Worm (Caenorhabditis elegans) whole organism, young adult: ENCODE data around the gene unc-52.
A peak's percentile ranks its signal among the peaks of the same experiment; 100 is the strongest.

Source experiments
- B0336.3 ChIP-seq: fragments of 200-800 bp; sonication (Bioruptor generic); IDR thresholded peaks from 2 replicates; pipeline ENCODE4 v1.3.6; 2022; ENCODE audit warnings: missing genetic modification characterization, missing compliant biosample characterization
- C06A6.2 ChIP-seq: fragments of 200-800 bp; sonication (Bioruptor generic); conservative IDR thresholded peaks from 2 replicates; pipeline ENCODE4 v1.3.6; 2022; ENCODE audit warnings: missing genetic modification characterization, missing compliant biosample characterization
- D2030.7 ChIP-seq: fragments of 200-800 bp; sonication (Bioruptor generic); IDR thresholded peaks from 2 replicates; pipeline ENCODE4 v1.3.6; 2022; ENCODE audit warnings: missing genetic modification reagents, missing genetic modification characterization, missing compliant biosample characterization
- F23B12.7 ChIP-seq: sonication (generic microtip); optimal IDR thresholded peaks from 2 replicates; lab custom pipeline; 2017; ENCODE audit warnings: missing genetic modification characterization, mild to moderate bottlenecking, missing compliant biosample characterization, antibody characterized with exemption, moderate library complexity; ENCODE audit not compliant: insufficient read depth
- F33H1.4 ChIP-seq: fragments of 200-800 bp; sonication (Bioruptor generic); IDR thresholded peaks from 2 replicates; pipeline ENCODE4 v1.3.6; 2022; ENCODE audit warnings: missing genetic modification reagents, missing genetic modification characterization, missing compliant biosample characterization
- F37B4.10 ChIP-seq: fragments of 200-800 bp; sonication (Bioruptor generic); IDR thresholded peaks from 2 replicates; pipeline ENCODE4 v1.3.6; 2022; ENCODE audit warnings: missing genetic modification characterization, missing compliant biosample characterization
- F39B2.1 ChIP-seq: fragments of 200-800 bp; sonication (Bioruptor generic); IDR thresholded peaks from 2 replicates; pipeline ENCODE4 v1.3.6; 2022; ENCODE audit warnings: missing genetic modification reagents, missing genetic modification characterization, missing compliant biosample characterization
- F52B5.7 ChIP-seq: sonication (generic microtip); optimal IDR thresholded peaks from 2 replicates; lab custom pipeline; 2016; ENCODE audit warnings: mild to moderate bottlenecking, missing genetic modification characterization, missing compliant biosample characterization
- F55B11.4 ChIP-seq: sonication (generic microtip); optimal IDR thresholded peaks from 2 replicates; lab custom pipeline; 2016; ENCODE audit warnings: missing compliant biosample characterization, missing genetic modification characterization, borderline replicate concordance; ENCODE audit not compliant: insufficient read depth
- F57A8.1 ChIP-seq: fragments of 200-800 bp; sonication (Bioruptor generic); optimal IDR thresholded peaks from 2 replicates; lab custom pipeline; 2018; ENCODE audit warnings: mild to moderate bottlenecking, missing genetic modification characterization, moderate library complexity, missing compliant biosample characterization
- Y67H2A.10 ChIP-seq: fragments of 200-800 bp; sonication (Bioruptor generic); conservative IDR thresholded peaks from 2 replicates; pipeline ENCODE4 v1.3.6; 2022; ENCODE audit warnings: missing genetic modification reagents, missing genetic modification characterization, missing compliant biosample characterization
- ZK185.1 ChIP-seq: sonication (generic microtip); optimal IDR thresholded peaks from 2 replicates; lab custom pipeline; 2016; ENCODE audit warnings: mild to moderate bottlenecking, missing genetic modification characterization, missing compliant biosample characterization; ENCODE audit not compliant: poor library complexity, severe bottlenecking
- ama-1 ChIP-seq, 3 experiments: fragments of 150-350 bp in 1 of 3; sonication (generic microtip) in 2 of 3; optimal IDR thresholded peaks; 2 replicates each; lab custom pipeline; 2014 to 2018; ENCODE audit warnings: missing biosample characterization in 2 of 3, missing genetic modification characterization in 2 of 3, missing genetic modification reagents in 2 of 3
- aptf-3 ChIP-seq: fragments of 200-800 bp; sonication (Bioruptor generic); IDR thresholded peaks from 2 replicates; pipeline ENCODE4 v1.3.6; 2022; ENCODE audit warnings: missing genetic modification characterization, missing compliant biosample characterization
- atf-7 ChIP-seq: sonication (generic microtip); optimal IDR thresholded peaks from 2 replicates; lab custom pipeline; 2017; ENCODE audit warnings: mild to moderate bottlenecking, missing genetic modification characterization, missing compliant biosample characterization
- athp-1 ChIP-seq: sonication (generic microtip); optimal IDR thresholded peaks from 2 replicates; lab custom pipeline; 2017; ENCODE audit warnings: mild to moderate bottlenecking, missing genetic modification characterization, missing compliant biosample characterization
- attf-5 ChIP-seq: fragments of 200-800 bp; sonication (Bioruptor generic); optimal IDR thresholded peaks from 2 replicates; lab custom pipeline; 2018; ENCODE audit warnings: mild to moderate bottlenecking, missing genetic modification characterization, missing compliant biosample characterization
- bed-1 ChIP-seq: fragments of 200-800 bp; sonication (Bioruptor generic); IDR thresholded peaks from 2 replicates; pipeline ENCODE4 v1.3.6; 2022; ENCODE audit warnings: missing genetic modification reagents, missing genetic modification characterization, missing compliant biosample characterization
- ccch-3 ChIP-seq: fragments of 200-800 bp; sonication (Bioruptor generic); optimal IDR thresholded peaks from 2 replicates; lab custom pipeline; 2018; ENCODE audit warnings: mild to moderate bottlenecking, missing genetic modification characterization, missing compliant biosample characterization
- cebp-1 ChIP-seq, 2 experiments: fragments of 200-800 bp in 1 of 2; sonication (Bioruptor generic) in 1 of 2; sonication (generic microtip) in 1 of 2; IDR thresholded peaks in 1 of 2; optimal IDR thresholded peaks in 1 of 2; 2 replicates each; pipeline versions ENCODE4 v1.3.6 to Lab custom; 2017 to 2022; ENCODE audit warnings: missing compliant biosample characterization in 2 of 2, missing genetic modification characterization in 2 of 2, mild to moderate bottlenecking in 1 of 2, missing genetic modification reagents in 1 of 2, moderate library complexity in 1 of 2
- ceh-58 ChIP-seq: fragments of 200-800 bp; sonication (Bioruptor generic); IDR thresholded peaks from 2 replicates; pipeline ENCODE4 v1.3.6; 2022; ENCODE audit warnings: missing genetic modification characterization, missing compliant biosample characterization
- chd-7 ChIP-seq: sonication (generic microtip); optimal IDR thresholded peaks from 2 replicates; lab custom pipeline; 2016; ENCODE audit warnings: mild to moderate bottlenecking, missing genetic modification characterization, moderate library complexity, missing compliant biosample characterization
- dox-1 ChIP-seq: fragments of 200-800 bp; sonication (Bioruptor generic); IDR thresholded peaks from 2 replicates; pipeline ENCODE4 v1.3.6; 2022; ENCODE audit warnings: missing genetic modification reagents, missing genetic modification characterization, missing compliant biosample characterization
- dpff-1 ChIP-seq: sonication (generic microtip); optimal IDR thresholded peaks from 2 replicates; lab custom pipeline; 2017; ENCODE audit warnings: mild to moderate bottlenecking, missing genetic modification characterization, missing compliant biosample characterization
- efl-1 ChIP-seq: fragments of 150-350 bp; optimal IDR thresholded peaks from 2 replicates; lab custom pipeline; 2014; ENCODE audit warnings: missing biosample characterization, missing genetic modification reagents, missing genetic modification characterization
- egl-44 ChIP-seq: fragments of 200-800 bp; sonication (Bioruptor generic); IDR thresholded peaks from 2 replicates; pipeline ENCODE4 v1.3.6; 2022; ENCODE audit warnings: missing genetic modification reagents, missing genetic modification characterization, missing compliant biosample characterization
- ets-4 ChIP-seq: fragments of 200-800 bp; sonication (Bioruptor generic); optimal IDR thresholded peaks from 2 replicates; lab custom pipeline; 2018; ENCODE audit warnings: mild to moderate bottlenecking, missing genetic modification characterization, missing compliant biosample characterization
- gei-17 ChIP-seq: fragments of 200-800 bp; sonication (Bioruptor generic); optimal IDR thresholded peaks from 2 replicates; lab custom pipeline; 2018; ENCODE audit warnings: mild to moderate bottlenecking, missing genetic modification characterization, missing compliant biosample characterization
- him-1 ChIP-seq: sonication (generic microtip); optimal IDR thresholded peaks from 2 replicates; lab custom pipeline; 2016; ENCODE audit warnings: missing genotype, missing genetic modification reagents, missing genetic modification characterization, missing compliant biosample characterization
- hlh-26 ChIP-seq: fragments of 200-800 bp; sonication (Bioruptor generic); conservative IDR thresholded peaks from 2 replicates; pipeline ENCODE4 v1.3.6; 2022; ENCODE audit warnings: missing genetic modification reagents, missing genetic modification characterization, missing compliant biosample characterization
- let-607 ChIP-seq, 2 experiments: fragments of 200-800 bp in 1 of 2; sonication (Bioruptor generic) in 1 of 2; sonication (generic microtip) in 1 of 2; optimal IDR thresholded peaks; 2 replicates each; lab custom pipeline; 2016 to 2018; ENCODE audit warnings: mild to moderate bottlenecking in 2 of 2, missing compliant biosample characterization in 2 of 2, missing genetic modification characterization in 2 of 2, moderate library complexity in 2 of 2, missing genotype in 1 of 2
- lin-26 ChIP-seq: fragments of 200-800 bp; sonication (Bioruptor generic); IDR thresholded peaks from 2 replicates; pipeline ENCODE4 v1.3.6; 2022; ENCODE audit warnings: missing genetic modification reagents, missing genetic modification characterization, missing compliant biosample characterization
- lin-35 ChIP-seq, 3 experiments: fragments of 150-350 bp in 2 of 3; sonication (generic microtip) in 1 of 3; optimal IDR thresholded peaks; 2 replicates each; lab custom pipeline; 2014 to 2018; ENCODE audit warnings: missing biosample characterization in 3 of 3, missing genetic modification characterization in 3 of 3, missing genetic modification reagents in 3 of 3
- lin-40 ChIP-seq: sonication (generic microtip); optimal IDR thresholded peaks from 2 replicates; lab custom pipeline; 2016; ENCODE audit warnings: missing genetic modification characterization, mild to moderate bottlenecking, missing compliant biosample characterization, missing genotype, missing genetic modification reagents
- mcd-1 ChIP-seq: fragments of 200-800 bp; sonication (Bioruptor generic); IDR thresholded peaks from 2 replicates; pipeline ENCODE4 v1.3.6; 2022; ENCODE audit warnings: missing genetic modification reagents, missing genetic modification characterization, missing compliant biosample characterization
- mes-4 ChIP-seq: sonication (generic microtip); optimal IDR thresholded peaks from 2 replicates; lab custom pipeline; 2016; ENCODE audit warnings: missing genotype, missing genetic modification characterization, missing compliant biosample characterization
- nfya-2 ChIP-seq: fragments of 200-800 bp; sonication (Bioruptor generic); IDR thresholded peaks from 2 replicates; pipeline ENCODE4 v1.3.6; 2022; ENCODE audit warnings: missing genetic modification reagents, missing genetic modification characterization, missing compliant biosample characterization
- nhr-120 ChIP-seq: fragments of 200-800 bp; sonication (Bioruptor generic); IDR thresholded peaks from 2 replicates; pipeline ENCODE4 v1.3.6; 2022; ENCODE audit warnings: missing genetic modification characterization, missing compliant biosample characterization
- nhr-27 ChIP-seq: fragments of 200-800 bp; sonication (Bioruptor generic); optimal IDR thresholded peaks from 2 replicates; lab custom pipeline; 2018; ENCODE audit warnings: mild to moderate bottlenecking, missing genetic modification characterization, moderate library complexity, missing compliant biosample characterization
- sea-2 ChIP-seq: fragments of 200-800 bp; sonication (Bioruptor generic); IDR thresholded peaks from 2 replicates; pipeline ENCODE4 v1.3.6; 2022; ENCODE audit warnings: missing genetic modification characterization, missing compliant biosample characterization
- snpc-1.3 ChIP-seq: sonication (generic microtip); optimal IDR thresholded peaks from 2 replicates; lab custom pipeline; 2017; ENCODE audit warnings: missing genetic modification characterization, mild to moderate bottlenecking, missing compliant biosample characterization, antibody characterized with exemption, moderate library complexity, missing genotype, missing genetic modification reagents; ENCODE audit not compliant: insufficient read depth
- unc-130 ChIP-seq: sonication (generic microtip); optimal IDR thresholded peaks from 2 replicates; lab custom pipeline; 2016; ENCODE audit warnings: missing genetic modification reagents, missing genetic modification characterization, missing compliant biosample characterization
- unc-62 ChIP-seq: fragments of 150-350 bp; optimal IDR thresholded peaks from 2 replicates; lab custom pipeline; 2014; ENCODE audit warnings: missing biosample characterization, missing genetic modification reagents, missing genetic modification characterization
- zfh-2 ChIP-seq: fragments of 200-800 bp; sonication (Bioruptor generic); conservative IDR thresholded peaks from 2 replicates; pipeline ENCODE4 v1.3.6; 2022; ENCODE audit warnings: missing genetic modification reagents, missing genetic modification characterization, missing compliant biosample characterization
- zim-3 ChIP-seq: sonication (generic microtip); optimal IDR thresholded peaks from 2 replicates; lab custom pipeline; 2017; ENCODE audit warnings: mild to moderate bottlenecking, missing genetic modification characterization, moderate library complexity, missing compliant biosample characterization
- ztf-22 ChIP-seq: fragments of 200-800 bp; sonication (Bioruptor generic); optimal IDR thresholded peaks from 2 replicates; lab custom pipeline; 2018; ENCODE audit warnings: mild to moderate bottlenecking, missing genetic modification characterization, moderate library complexity, missing compliant biosample characterization
- ztf-6 ChIP-seq: fragments of 200-800 bp; sonication (Bioruptor generic); IDR thresholded peaks from 2 replicates; pipeline ENCODE4 v1.3.6; 2022; ENCODE audit warnings: missing genetic modification reagents, missing genetic modification characterization, missing compliant biosample characterization

unc-52 gene

ce11 chrII:14616927-14617326 lies 67.3 kb downstream of the unc-52 start (continued):
- peak; percentile 20 for TF ChIP-seq ets-4 (GFP tag; lab: Kevin White, UChicago)
- no peak for TF ChIP-seq cebp-1 (GFP tag; IDR thresholded peaks at IDR 0.05; lab: Robert Waterston, UW)
- no peak for TF ChIP-seq cebp-1 (tag; optimal IDR thresholded peaks at IDR 0.05; lab: Kevin White, UChicago)
- no peak for TF ChIP-seq gei-17 (GFP tag; lab: Kevin White, UChicago)
- TF ChIP-seq lin-26 (GFP tag; lab: Robert Waterston, UW), result peak; percentile 96
- TF ChIP-seq dpff-1 (tag; lab: Kevin White, UChicago), result no peak
- TF ChIP-seq atf-7 (tag; lab: Kevin White, UChicago), result no peak
- TF ChIP-seq F23B12.7 (tag; lab: Kevin White, UChicago), result peak; percentile 44
- TF ChIP-seq ceh-58 (GFP tag; lab: Robert Waterston, UW), result no peak
- peak; percentile 55 for TF ChIP-seq mcd-1
- TF ChIP-seq unc-130 (GFP tag; lab: Kevin White, UChicago), result peak; percentile 36
- peak; percentile 66; the same call in 1 of the 2 replicates for TF ChIP-seq egl-44 (GFP tag; lab: Robert Waterston, UW)
- no peak for TF ChIP-seq F39B2.1 (GFP tag; lab: Robert Waterston, UW)
- TF ChIP-seq F37B4.10 (GFP tag; lab: Robert Waterston, UW), result no peak
- no peak for TF ChIP-seq efl-1
- TF ChIP-seq aptf-3 (GFP tag; lab: Robert Waterston, UW), result peak; percentile 66; the same call in 1 of the 2 replicates
- TF ChIP-seq F55B11.4 (tag; lab: Kevin White, UChicago), result no peak
- TF ChIP-seq zfh-2 (GFP tag; lab: Robert Waterston, UW), result no peak
- TF ChIP-seq zim-3 (tag; lab: Kevin White, UChicago), result peak; percentile 69
- no peak for TF ChIP-seq ztf-22 (GFP tag; lab: Kevin White, UChicago)
- peak; percentile 70 for TF ChIP-seq D2030.7 (GFP tag; lab: Robert Waterston, UW)
- TF ChIP-seq ccch-3, result no peak
- no peak for TF ChIP-seq bed-1 (GFP tag; lab: Robert Waterston, UW)
- no peak for TF ChIP-seq C06A6.2 (GFP tag; lab: Robert Waterston, UW)
- TF ChIP-seq attf-5 (GFP tag; lab: Kevin White, UChicago), result peak; percentile 49
- peak; percentile 12 for TF ChIP-seq lin-40
- no peak for TF ChIP-seq Y67H2A.10
- peak; percentile 68 for TF ChIP-seq mes-4
- TF ChIP-seq unc-62 (GFP tag; lab: Kevin White, UChicago), result no peak
- TF ChIP-seq athp-1 (tag; lab: Kevin White, UChicago), result peak; percentile 69
- peak; percentile 72 for TF ChIP-seq F57A8.1
- peak; percentile 64 for TF ChIP-seq him-1
- TF ChIP-seq B0336.3, result 0 out of 2 replicates have a peak, but pooled peaks have one; percentile 44
- TF ChIP-seq ztf-6 (GFP tag; lab: Robert Waterston, UW), result 0 out of 2 replicates have a peak, but pooled peaks have one; percentile 67
- TF ChIP-seq lin-35 (GFP tag; optimal IDR thresholded peaks at IDR 0.05; lab: Kevin White, UChicago), result no peak
- 0 out of 2 replicates have a peak, but pooled peaks have one; percentile 28 for TF ChIP-seq hlh-26 (GFP tag; lab: Robert Waterston, UW)
- no peak for TF ChIP-seq nhr-27 (tag; lab: Kevin White, UChicago)
- 0 out of 2 replicates have a peak, but pooled peaks have one; percentile 28 for TF ChIP-seq F33H1.4 (GFP tag; lab: Robert Waterston, UW)
- 0 out of 2 replicates have a peak, but pooled peaks have one; percentile 68 for TF ChIP-seq nhr-120 (GFP tag; lab: Robert Waterston, UW)
- TF ChIP-seq let-607 (tag; optimal IDR thresholded peaks at IDR 0.05; lab: Kevin White, UChicago), result peak in 1 of 2 experiments; percentile 26
- peak; percentile 53 for TF ChIP-seq chd-7 (tag; lab: Kevin White, UChicago)
- no peak for TF ChIP-seq sea-2
- TF ChIP-seq F52B5.7 (tag; lab: Kevin White, UChicago), result peak; percentile 74
- no peak for TF ChIP-seq ama-1 (optimal IDR thresholded peaks at IDR 0.05; lab: Kevin White, UChicago)
- peak in 1 of 2 experiments; percentile 34 for TF ChIP-seq ama-1 (GFP tag; optimal IDR thresholded peaks at IDR 0.05; lab: Kevin White, UChicago)
- peak; percentile 55 for TF ChIP-seq snpc-1.3 (tag; lab: Kevin White, UChicago)
- TF ChIP-seq ZK185.1, result peak; percentile 66
- no peak for TF ChIP-seq nfya-2 (GFP tag; lab: Robert Waterston, UW)
- TF ChIP-seq dox-1 (GFP tag; lab: Robert Waterston, UW), result peak; percentile 68
